Worm (Caenorhabditis elegans): ENCODE data around the gene znf-782.

ce11 chrIV:1058504-1058903, 8.8 kb downstream of the znf-782 start:
- TF ChIP-seq ahr-1 (tag; optimal IDR thresholded peaks at IDR 0.05), result no peak
- TF ChIP-seq eyg-1 (tag; optimal IDR thresholded peaks at IDR 0.05), result no peak
- TF ChIP-seq odd-2 (tag; optimal IDR thresholded peaks at IDR 0.05), result no peak
- TF ChIP-seq unc-55 (GFP tag; optimal IDR thresholded peaks at IDR 0.05), result no peak
- TF ChIP-seq pha-4 (tag; optimal IDR thresholded peaks at IDR 0.05), result no peak
- TF ChIP-seq lin-11 (tag; optimal IDR thresholded peaks at IDR 0.05), result no peak
- TF ChIP-seq pqm-1 (tag; optimal IDR thresholded peaks at IDR 0.05), result no peak
- TF ChIP-seq sox-4 (tag; optimal IDR thresholded peaks at IDR 0.05), result no peak
- TF ChIP-seq fkh-10 (GFP tag; optimal IDR thresholded peaks at IDR 0.05), result no peak
- no peak for TF ChIP-seq ttx-3 (tag; optimal IDR thresholded peaks at IDR 0.05)
- no peak for TF ChIP-seq ama-1 (optimal IDR thresholded peaks at IDR 0.05)
- TF ChIP-seq fkh-6 (tag; optimal IDR thresholded peaks at IDR 0.05), result no peak
- TF ChIP-seq pat-9 (tag; optimal IDR thresholded peaks at IDR 0.05), result no peak
